Fruit fly (Drosophila melanogaster) whole organism, adult: ENCODE data around the gene Eig71Eb.

Experiments
- CG11617 ChIP-seq: fragments of 200-800 bp; sonication (Bioruptor generic); optimal IDR thresholded peaks from 2 replicates; lab custom pipeline; 2017; ENCODE audit warnings: mild to moderate bottlenecking, missing biosample characterization, missing genetic modification reagents, missing genetic modification characterization
- CG12768 ChIP-seq: fragments of 200-800 bp; sonication (Bioruptor generic); optimal IDR thresholded peaks from 2 replicates; lab custom pipeline; 2017; ENCODE audit warnings: missing biosample characterization, missing genetic modification characterization, mild to moderate bottlenecking, moderate library complexity, missing genetic modification reagents
- CG14711 ChIP-seq: fragments of 200-800 bp; sonication (Bioruptor generic); optimal IDR thresholded peaks from 2 replicates; lab custom pipeline; 2018; ENCODE audit warnings: missing biosample characterization, mild to moderate bottlenecking, missing genetic modification characterization, moderate library complexity
- CG1620 ChIP-seq: fragments of 200-800 bp; sonication (Bioruptor generic); optimal IDR thresholded peaks from 2 replicates; lab custom pipeline; 2016; ENCODE audit warnings: missing biosample characterization, missing genetic modification characterization
- CG33017 ChIP-seq: fragments of 200-800 bp; sonication (Bioruptor generic); optimal IDR thresholded peaks from 2 replicates; lab custom pipeline; 2018; ENCODE audit warnings: missing biosample characterization, mild to moderate bottlenecking, missing genetic modification characterization, moderate library complexity
- CG5204 ChIP-seq: fragments of 200-800 bp; sonication (Bioruptor generic); optimal IDR thresholded peaks from 2 replicates; lab custom pipeline; 2016; ENCODE audit warnings: missing biosample characterization, missing genetic modification characterization
- CG7045 ChIP-seq: fragments of 200-800 bp; sonication (Bioruptor generic); optimal IDR thresholded peaks from 2 replicates; lab custom pipeline; 2017; ENCODE audit warnings: missing biosample characterization, mild to moderate bottlenecking, missing genetic modification characterization
- CG7101 ChIP-seq: fragments of 200-800 bp; sonication (Bioruptor generic); optimal IDR thresholded peaks from 2 replicates; lab custom pipeline; 2018; ENCODE audit warnings: missing biosample characterization, mild to moderate bottlenecking, missing genetic modification characterization, moderate library complexity
- Clk ChIP-seq: fragments of 200-800 bp; sonication (Bioruptor generic); optimal IDR thresholded peaks from 2 replicates; lab custom pipeline; 2017; ENCODE audit warnings: missing biosample characterization, missing genetic modification characterization
- Crg-1 ChIP-seq: fragments of 200-800 bp; sonication (Bioruptor generic); optimal IDR thresholded peaks from 2 replicates; lab custom pipeline; 2016; ENCODE audit warnings: missing biosample characterization, missing genetic modification characterization
- Hr96 ChIP-seq: fragments of 200-800 bp; sonication (Bioruptor generic); optimal IDR thresholded peaks from 2 replicates; lab custom pipeline; 2016; ENCODE audit warnings: missing biosample characterization, missing genetic modification characterization
- Mnt ChIP-seq: fragments of 200-800 bp; sonication (Bioruptor generic); optimal IDR thresholded peaks from 2 replicates; lab custom pipeline; 2016; ENCODE audit warnings: missing biosample characterization, mild to moderate bottlenecking, missing genetic modification characterization
- bab1 ChIP-seq: fragments of 200-800 bp; sonication (Bioruptor generic); optimal IDR thresholded peaks from 3 replicates; lab custom pipeline; 2019; ENCODE audit warnings: missing biosample characterization, mild to moderate bottlenecking, missing genetic modification characterization, moderate library complexity
- cic ChIP-seq: fragments of 200-800 bp; sonication (Bioruptor generic); optimal IDR thresholded peaks from 2 replicates; lab custom pipeline; 2017; ENCODE audit warnings: missing biosample characterization, mild to moderate bottlenecking, missing genetic modification characterization, moderate library complexity
- cnc ChIP-seq, 2 experiments: fragments of >200 bp; optimal IDR thresholded peaks; 2 replicates each; lab custom pipeline; 2017
- kay ChIP-seq: fragments of 200-800 bp; sonication (Bioruptor generic); peaks from one replicate; lab custom pipeline; 2016; ENCODE audit warnings: missing biosample characterization, missing genetic modification characterization, borderline replicate concordance
- ovo ChIP-seq: fragments of 200-800 bp; sonication (Bioruptor generic); optimal IDR thresholded peaks from 2 replicates; lab custom pipeline; 2016; ENCODE audit warnings: missing biosample characterization, missing genetic modification characterization
- pad ChIP-seq: fragments of 200-800 bp; sonication (Bioruptor generic); optimal IDR thresholded peaks from 3 replicates; lab custom pipeline; 2017; ENCODE audit warnings: missing biosample characterization, missing genetic modification characterization, mild to moderate bottlenecking, moderate library complexity, missing genetic modification reagents
- tj ChIP-seq: fragments of 200-800 bp; sonication (Bioruptor generic); optimal IDR thresholded peaks from 3 replicates; lab custom pipeline; 2017; ENCODE audit warnings: missing biosample characterization, mild to moderate bottlenecking, missing genetic modification characterization, moderate library complexity
- toe ChIP-seq: fragments of 200-800 bp; sonication (Bioruptor generic); optimal IDR thresholded peaks from 2 replicates; lab custom pipeline; 2016; ENCODE audit warnings: missing biosample characterization, missing genetic modification characterization

Eig71Eb gene

dm6 chr3L:15652154-15652553, 2.4 kb downstream of the Eig71Eb start, which contains the start of the genes Eig71Ec and Eig71Ed:
TSS of gene Eig71Ec (minus strand) at chr3L:15652254.
TSS of gene Eig71Ed (plus strand) at chr3L:15652537.
- TF ChIP-seq ovo (GFP tag; lab: Kevin White, UChicago), result no peak
- TF ChIP-seq pad (GFP tag; lab: Kevin White, UChicago), result no peak

dm6 chr3L:15655910-15656309, 6.2 kb downstream of the Eig71Eb start, which contains the start of gene Eig71Ee:
TSS of gene Eig71Ee (minus strand) at chr3L:15656010.
- no peak for TF ChIP-seq Hr96 (GFP tag; lab: Kevin White, UChicago)
- TF ChIP-seq Clk (GFP tag; lab: Kevin White, UChicago), result no peak
- TF ChIP-seq kay (GFP tag; lab: Kevin White, UChicago), result no peak
- TF ChIP-seq cic, result no peak
- TF ChIP-seq cnc (optimal IDR thresholded peaks at IDR 0.05; lab: Kevin White, UChicago), result no peak
- TF ChIP-seq CG7101 (tag; lab: Kevin White, UChicago), result no peak
- no peak for TF ChIP-seq tj
- no peak for TF ChIP-seq CG33017 (tag; lab: Kevin White, UChicago)
- TF ChIP-seq bab1, result no peak
- no peak for TF ChIP-seq CG1620 (GFP tag; lab: Kevin White, UChicago)
- TF ChIP-seq CG5204 (GFP tag; lab: Kevin White, UChicago), result no peak
- no peak for TF ChIP-seq ovo (GFP tag; lab: Kevin White, UChicago)
- no peak for TF ChIP-seq CG11617 (GFP tag; lab: Kevin White, UChicago)

dm6 chr3L:15657290-15657689, 7.6 kb downstream of the Eig71Eb start, which contains the start of the genes Eig71Ef and Eig71Eg:
TSS of gene Eig71Ef (minus strand) at chr3L:15657390.
TSS of gene Eig71Eg (plus strand) at chr3L:15657628.
- TF ChIP-seq CG11617 (GFP tag; lab: Kevin White, UChicago), result no peak
- TF ChIP-seq toe (GFP tag; lab: Kevin White, UChicago), result no peak
- TF ChIP-seq Crg-1 (GFP tag; lab: Kevin White, UChicago), result no peak
- no peak for TF ChIP-seq CG33017 (tag; lab: Kevin White, UChicago)
- no peak for TF ChIP-seq Mnt
- TF ChIP-seq CG7045 (GFP tag; lab: Kevin White, UChicago), result no peak
- TF ChIP-seq CG7101 (tag; lab: Kevin White, UChicago), result no peak
- no peak for TF ChIP-seq cic
- TF ChIP-seq kay (GFP tag; lab: Kevin White, UChicago), result no peak
- no peak for TF ChIP-seq CG5204 (GFP tag; lab: Kevin White, UChicago)
- TF ChIP-seq CG14711 (tag; lab: Kevin White, UChicago), result no peak
- TF ChIP-seq Clk (GFP tag; lab: Kevin White, UChicago), result no peak
- TF ChIP-seq CG12768 (GFP tag; lab: Kevin White, UChicago), result no peak
- TF ChIP-seq tj, result no peak
- no peak for TF ChIP-seq bab1
- no peak for TF ChIP-seq ovo (GFP tag; lab: Kevin White, UChicago)
- no peak for TF ChIP-seq Hr96 (GFP tag; lab: Kevin White, UChicago)
- TF ChIP-seq CG1620 (GFP tag; lab: Kevin White, UChicago), result no peak
- TF ChIP-seq pad (GFP tag; lab: Kevin White, UChicago), result no peak

dm6 chr3L:15659341-15659740, 9.6 kb downstream of the Eig71Eb start, which contains the start of the genes Eig71Eh and Eig71Ei:
TSS of gene Eig71Eh (minus strand) at chr3L:15659441.
TSS of gene Eig71Ei (plus strand) at chr3L:15659707.
- TF ChIP-seq CG5204 (GFP tag; lab: Kevin White, UChicago) (no peak), cic (no peak)

dm6 chr3L:15660915-15661314, 11.2 kb downstream of the Eig71Eb start, which contains the start of the genes Eig71Ej and Eig71Ek:
TSS of gene Eig71Ej (minus strand) at chr3L:15661015.
TSS of gene Eig71Ek (plus strand) at chr3L:15661248.
- TF ChIP-seq bab1, result no peak
- no peak for TF ChIP-seq CG5204 (GFP tag; lab: Kevin White, UChicago)
- TF ChIP-seq Clk (GFP tag; lab: Kevin White, UChicago), result no peak
- no peak for TF ChIP-seq kay (GFP tag; lab: Kevin White, UChicago)
- no peak for TF ChIP-seq pad (GFP tag; lab: Kevin White, UChicago)
- TF ChIP-seq Hr96 (GFP tag; lab: Kevin White, UChicago), result no peak
- no peak for TF ChIP-seq cic
- no peak for TF ChIP-seq cnc (optimal IDR thresholded peaks at IDR 0.05; lab: Kevin White, UChicago)
- TF ChIP-seq CG14711 (tag; lab: Kevin White, UChicago), result no peak
- TF ChIP-seq CG11617 (GFP tag; lab: Kevin White, UChicago), result no peak
- no peak for TF ChIP-seq toe (GFP tag; lab: Kevin White, UChicago)
- TF ChIP-seq ovo (GFP tag; lab: Kevin White, UChicago), result no peak
- no peak for TF ChIP-seq CG7045 (GFP tag; lab: Kevin White, UChicago)
- no peak for TF ChIP-seq CG1620 (GFP tag; lab: Kevin White, UChicago)
- no peak for TF ChIP-seq CG12768 (GFP tag; lab: Kevin White, UChicago)
- no peak for TF ChIP-seq Crg-1 (GFP tag; lab: Kevin White, UChicago)
- TF ChIP-seq tj, result no peak
- TF ChIP-seq CG33017 (tag; lab: Kevin White, UChicago), result no peak

- no peak for TF ChIP-seq pad (GFP tag; lab: Kevin White, UChicago)
These were observed 11.8 kb downstream of the Eig71Eb start, which contains the start of gene CG43082 for dm6 chr3L:15661567-15661966. TSS of gene CG43082 (plus strand) at chr3L:15661867.

- TF ChIP-seq pad (GFP tag; lab: Kevin White, UChicago), result no peak
- TF ChIP-seq cnc (optimal IDR thresholded peaks at IDR 0.05; lab: Kevin White, UChicago), result no peak
- TF ChIP-seq ovo (GFP tag; lab: Kevin White, UChicago), result no peak
- no peak for TF ChIP-seq CG5204 (GFP tag; lab: Kevin White, UChicago)
- no peak for TF ChIP-seq toe (GFP tag; lab: Kevin White, UChicago)
- no peak for TF ChIP-seq kay (GFP tag; lab: Kevin White, UChicago)
- TF ChIP-seq CG7101 (tag; lab: Kevin White, UChicago), result no peak
- TF ChIP-seq cic, result no peak
- TF ChIP-seq Clk (GFP tag; lab: Kevin White, UChicago), result no peak
- TF ChIP-seq CG12768 (GFP tag; lab: Kevin White, UChicago), result no peak
- TF ChIP-seq tj, result no peak
- no peak for TF ChIP-seq CG1620 (GFP tag; lab: Kevin White, UChicago)
- no peak for TF ChIP-seq Mnt
- no peak for TF ChIP-seq CG7045 (GFP tag; lab: Kevin White, UChicago)
- no peak for TF ChIP-seq CG33017 (tag; lab: Kevin White, UChicago)
- no peak for TF ChIP-seq CG14711 (tag; lab: Kevin White, UChicago)
- TF ChIP-seq bab1, result no peak
- TF ChIP-seq Hr96 (GFP tag; lab: Kevin White, UChicago), result no peak
- TF ChIP-seq Crg-1 (GFP tag; lab: Kevin White, UChicago), result no peak
These were observed 12.8 kb downstream of the Eig71Eb start for dm6 chr3L:15662510-15662909.
